Fruit fly (Drosophila melanogaster): Measurements from ENCODE around the gene CG31954.

Gene CG31954

DNA sequence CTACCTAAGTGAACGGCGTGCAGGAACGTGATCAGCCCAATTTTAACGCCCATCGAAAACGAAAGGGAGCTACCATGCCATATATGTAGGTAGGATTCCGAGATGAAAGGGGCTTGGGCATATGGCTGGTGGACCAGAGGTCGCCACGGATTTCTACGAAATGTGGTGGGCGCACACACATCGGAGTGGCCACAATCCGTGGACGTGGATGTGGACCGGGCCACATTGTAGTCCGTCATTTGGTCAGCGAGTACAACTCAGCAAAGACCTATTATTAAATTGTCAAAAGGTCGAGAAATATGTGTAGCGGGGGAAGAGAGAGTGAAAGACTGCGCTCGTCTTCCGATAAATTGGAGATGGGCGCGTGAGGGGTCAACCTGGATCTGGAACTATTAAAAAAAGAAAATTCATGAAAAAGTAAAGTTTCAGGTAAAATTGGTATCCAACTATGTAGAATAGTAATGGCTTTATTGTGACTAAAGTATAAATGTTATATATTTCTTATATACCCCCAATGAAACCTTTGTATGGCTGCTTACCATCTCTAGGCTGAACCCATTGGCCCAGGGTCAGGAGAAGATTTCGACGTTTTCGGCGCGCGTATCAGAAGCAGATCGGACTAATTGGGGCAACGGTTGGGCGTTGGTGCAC is 45.6 kb upstream of the CG31954 start (continued):
- TF ChIP-seq CG11504 (tag; optimal IDR thresholded peaks at IDR 0.05) (peak; percentile 32), zen (tag; optimal IDR thresholded peaks at IDR 0.05) (peak; percentile 17), ATbp (GFP tag; optimal IDR thresholded peaks at IDR 0.05) (no peak), Sox102F (GFP tag; optimal IDR thresholded peaks at IDR 0.05) (peak; percentile 23), D (optimal IDR thresholded peaks at IDR 0.05) (no peak), D (GFP tag; optimal IDR thresholded peaks at IDR 0.05) (peak; percentile 19), Stat92E (GFP tag; optimal IDR thresholded peaks at IDR 0.05) (peak in 1 of 3 experiments; percentile 50), nmo (GFP tag; optimal IDR thresholded peaks at IDR 0.05) (peak; percentile 15), cas (GFP tag; IDR thresholded peaks at IDR 0.05) (no peak), E2f1 (GFP tag; IDR thresholded peaks at IDR 0.05) (0 out of 2 replicates have a peak, but pooled peaks have one; percentile 8), dmrt11E (tag; optimal IDR thresholded peaks at IDR 0.05) (peak; percentile 65), org-1 (GFP tag; optimal IDR thresholded peaks at IDR 0.05) (no peak), chm (GFP tag; IDR thresholded peaks at IDR 0.05) (peak; percentile 53; the same call in 1 of the 2 replicates), CG7839 (tag; optimal IDR thresholded peaks at IDR 0.05) (peak; percentile 29), sna (GFP tag; IDR thresholded peaks at IDR 0.05; ENCODE audit: partially characterized antibody) (0 out of 2 replicates have a peak, but pooled peaks have one; percentile 25), CG4404 (GFP tag; IDR thresholded peaks at IDR 0.05) (peak; percentile 78), H15 (GFP tag; IDR thresholded peaks at IDR 0.05) (peak; percentile 57; the same call in 1 of the 3 replicates), Hr78 (GFP tag; optimal IDR thresholded peaks at IDR 0.05) (peak in 1 of 2 experiments; percentile 88), CG1603 (tag; optimal IDR thresholded peaks at IDR 0.05) (peak; percentile 10), CG2678 (tag; optimal IDR thresholded peaks at IDR 0.05) (peak; percentile 48), D19A (tag; optimal IDR thresholded peaks at IDR 0.05) (peak; percentile 21), Bgb (GFP tag; IDR thresholded peaks at IDR 0.05; ENCODE audit: partially characterized antibody) (no peak), onecut (GFP tag; IDR thresholded peaks at IDR 0.05) (0 out of 2 replicates have a peak, but pooled peaks have one; percentile 5), gce (GFP tag; IDR thresholded peaks at IDR 0.05) (0 out of 3 replicates have a peak, but pooled peaks have one; percentile 29), gem (tag; optimal IDR thresholded peaks at IDR 0.05) (peak; percentile 50), CG10979 (tag; optimal IDR thresholded peaks at IDR 0.05) (peak; percentile 55), tio (GFP tag; optimal IDR thresholded peaks at IDR 0.05) (no peak), CG2712 (tag; optimal IDR thresholded peaks at IDR 0.05) (peak; percentile 59), sob (GFP tag; IDR thresholded peaks at IDR 0.05) (peak; percentile 58; the same call in 1 of the 2 replicates), zfh1 (GFP tag; IDR thresholded peaks at IDR 0.05) (peak; percentile 58; the same call in 2 of the 3 replicates), E2f2 (GFP tag; IDR thresholded peaks at IDR 0.05) (no peak), ranshi (GFP tag; IDR thresholded peaks at IDR 0.05) (no peak), CG17359 (tag; optimal IDR thresholded peaks at IDR 0.05) (peak; percentile 9), Pdp1 (GFP tag; optimal IDR thresholded peaks at IDR 0.05) (no peak), sisA (GFP tag; IDR thresholded peaks at IDR 0.05) (no peak), unpg (GFP tag; optimal IDR thresholded peaks at IDR 0.05) (peak; percentile 12), CG32772 (GFP tag; IDR thresholded peaks at IDR 0.05) (0 out of 2 replicates have a peak, but pooled peaks have one; percentile 23), CG15601 (tag; optimal IDR thresholded peaks at IDR 0.05) (peak; percentile 13), lola (GFP tag; optimal IDR thresholded peaks at IDR 0.05) (peak in 1 of 3 experiments; percentile 65), CHES-1-like (GFP tag; optimal IDR thresholded peaks at IDR 0.05) (no peak), gfzf (GFP tag; optimal IDR thresholded peaks at IDR 0.05) (no peak), CG10267 (tag; optimal IDR thresholded peaks at IDR 0.05) (peak; percentile 35), CG32767 (GFP tag; IDR thresholded peaks at IDR 0.05) (0 out of 2 replicates have a peak, but pooled peaks have one; percentile 17), CG17361 (GFP tag; IDR thresholded peaks at IDR 0.05) (peak; percentile 19; the same call in 1 of the 3 replicates), CG31441 (GFP tag; IDR thresholded peaks at IDR 0.05) (peak; percentile 40; the same call in 1 of the 2 replicates), stc (GFP tag; IDR thresholded peaks at IDR 0.05) (0 out of 2 replicates have a peak, but pooled peaks have one; percentile 27)
